Worm (Caenorhabditis elegans) whole organism, mixed stage, embryonic: ENCODE results near the gene bed-3.
A peak's percentile ranks its signal among the peaks of the same experiment; 100 is the strongest.

Experiments
- M03D4.4 ChIP-seq: sonication (generic microtip); optimal IDR thresholded peaks from 2 replicates; lab custom pipeline; 2017; ENCODE audit warnings: mild to moderate bottlenecking, missing genetic modification characterization, missing compliant biosample characterization
- bed-3 ChIP-seq: fragments of 200-800 bp; sonication (Bioruptor generic); optimal IDR thresholded peaks from 3 replicates; lab custom pipeline; 2018; ENCODE audit warnings: mild to moderate bottlenecking, missing genetic modification characterization, moderate library complexity, missing compliant biosample characterization
- blmp-1 ChIP-seq: fragments of 150-350 bp; optimal IDR thresholded peaks from 2 replicates; lab custom pipeline; 2014; ENCODE audit warnings: missing biosample characterization, missing genetic modification characterization
- ceh-39 ChIP-seq: fragments of 150-350 bp; optimal IDR thresholded peaks from 2 replicates; lab custom pipeline; 2014; ENCODE audit warnings: missing biosample characterization, missing genetic modification characterization
- ceh-43 ChIP-seq: fragments of 200-800 bp; sonication (Bioruptor generic); optimal IDR thresholded peaks from 2 replicates; lab custom pipeline; 2018; ENCODE audit warnings: mild to moderate bottlenecking, missing genetic modification characterization, moderate library complexity, missing compliant biosample characterization
- ceh-83 ChIP-seq: fragments of 200-800 bp; sonication (Bioruptor generic); optimal IDR thresholded peaks from 2 replicates; lab custom pipeline; 2018; ENCODE audit warnings: mild to moderate bottlenecking, missing genetic modification characterization, missing compliant biosample characterization
- ces-1 ChIP-seq: fragments of 150-350 bp; optimal IDR thresholded peaks from 2 replicates; lab custom pipeline; 2014; ENCODE audit warnings: missing biosample characterization, missing genetic modification reagents, missing genetic modification characterization
- cnd-1 ChIP-seq: fragments of 200-800 bp; sonication (Bioruptor generic); optimal IDR thresholded peaks from 2 replicates; lab custom pipeline; 2018; ENCODE audit warnings: mild to moderate bottlenecking, missing genetic modification characterization, missing compliant biosample characterization
- drap-1 ChIP-seq: fragments of 200-800 bp; sonication (Bioruptor generic); optimal IDR thresholded peaks from 3 replicates; lab custom pipeline; 2018; ENCODE audit warnings: mild to moderate bottlenecking, missing genetic modification characterization, missing compliant biosample characterization
- elt-1 ChIP-seq: sonication (generic microtip); optimal IDR thresholded peaks from 2 replicates; lab custom pipeline; 2017; ENCODE audit warnings: missing genetic modification characterization, mild to moderate bottlenecking, missing compliant biosample characterization, antibody characterized with exemption, moderate library complexity, borderline replicate concordance; ENCODE audit not compliant: insufficient read depth
- elt-3 ChIP-seq: fragments of 150-350 bp; optimal IDR thresholded peaks from 2 replicates; lab custom pipeline; 2014; ENCODE audit warnings: missing biosample characterization, missing genetic modification characterization
- flh-1 ChIP-seq: fragments of 200-800 bp; sonication (Bioruptor generic); optimal IDR thresholded peaks from 2 replicates; lab custom pipeline; 2018; ENCODE audit warnings: mild to moderate bottlenecking, missing genetic modification characterization, moderate library complexity, missing compliant biosample characterization
- ham-2 ChIP-seq: fragments of 200-800 bp; sonication (Bioruptor generic); optimal IDR thresholded peaks from 2 replicates; lab custom pipeline; 2018; ENCODE audit warnings: mild to moderate bottlenecking, missing genetic modification characterization, missing compliant biosample characterization
- hlh-1 ChIP-seq: fragments of 150-350 bp; optimal IDR thresholded peaks from 2 replicates; lab custom pipeline; 2014; ENCODE audit warnings: missing biosample characterization, missing genetic modification reagents, missing genetic modification characterization
- lin-13 ChIP-seq: fragments of 150-350 bp; optimal IDR thresholded peaks from 2 replicates; lab custom pipeline; 2014; ENCODE audit warnings: missing biosample characterization, missing genetic modification characterization
- lin-32 ChIP-seq: fragments of 200-800 bp; sonication (Bioruptor generic); optimal IDR thresholded peaks from 2 replicates; lab custom pipeline; 2018; ENCODE audit warnings: mild to moderate bottlenecking, missing genetic modification characterization, missing compliant biosample characterization
- lsy-2 ChIP-seq: fragments of 150-350 bp; optimal IDR thresholded peaks from 2 replicates; lab custom pipeline; 2014; ENCODE audit warnings: missing biosample characterization, missing genetic modification characterization
- mab-5 ChIP-seq: fragments of 150-350 bp; optimal IDR thresholded peaks from 2 replicates; lab custom pipeline; 2014; ENCODE audit warnings: missing biosample characterization, missing genetic modification characterization
- mep-1 ChIP-seq: fragments of 150-350 bp; optimal IDR thresholded peaks from 2 replicates; lab custom pipeline; 2017; ENCODE audit warnings: missing biosample characterization, missing genetic modification reagents, missing genetic modification characterization, inconsistent platforms
- nhr-12 ChIP-seq: fragments of 150-350 bp; optimal IDR thresholded peaks from 2 replicates; lab custom pipeline; 2014; ENCODE audit warnings: missing biosample characterization, missing genetic modification characterization
- nhr-2 ChIP-seq: fragments of 150-350 bp; optimal IDR thresholded peaks from 2 replicates; lab custom pipeline; 2014; ENCODE audit warnings: missing biosample characterization, missing genetic modification characterization
- nhr-237 ChIP-seq: fragments of 150-350 bp; optimal IDR thresholded peaks from 2 replicates; lab custom pipeline; 2014; ENCODE audit warnings: missing biosample characterization, missing genetic modification characterization
- nhr-28 ChIP-seq: fragments of 150-350 bp; optimal IDR thresholded peaks from 2 replicates; lab custom pipeline; 2014; ENCODE audit warnings: missing biosample characterization, missing genetic modification characterization
- nhr-76 ChIP-seq: sonication (generic microtip); optimal IDR thresholded peaks from 2 replicates; lab custom pipeline; 2017; ENCODE audit warnings: missing biosample characterization, missing genetic modification characterization
- pha-4 ChIP-seq: fragments of 150-350 bp; optimal IDR thresholded peaks from 2 replicates; lab custom pipeline; 2018; ENCODE audit warnings: missing biosample characterization, missing genetic modification reagents, missing genetic modification characterization
- sem-2 ChIP-seq: fragments of 200-800 bp; sonication (Bioruptor generic); optimal IDR thresholded peaks from 2 replicates; lab custom pipeline; 2018; ENCODE audit warnings: mild to moderate bottlenecking, missing genetic modification characterization, missing compliant biosample characterization
- unc-120 ChIP-seq: sonication (generic microtip); optimal IDR thresholded peaks from 2 replicates; lab custom pipeline; 2017; ENCODE audit warnings: missing genetic modification characterization, missing compliant biosample characterization; ENCODE audit not compliant: poor library complexity, severe bottlenecking
- unc-39 ChIP-seq: fragments of 150-350 bp; optimal IDR thresholded peaks from 2 replicates; lab custom pipeline; 2014; ENCODE audit warnings: missing biosample characterization, missing genetic modification characterization
- unc-62 ChIP-seq: fragments of 150-350 bp; optimal IDR thresholded peaks from 2 replicates; lab custom pipeline; 2014; ENCODE audit warnings: missing biosample characterization, missing genetic modification reagents, missing genetic modification characterization
- zip-8 ChIP-seq: fragments of 150-350 bp; optimal IDR thresholded peaks from 2 replicates; lab custom pipeline; 2014; ENCODE audit warnings: missing biosample characterization, missing genetic modification characterization
- ztf-11 ChIP-seq: fragments of 150-350 bp; optimal IDR thresholded peaks from 2 replicates; lab custom pipeline; 2014; ENCODE audit warnings: missing biosample characterization, missing genetic modification characterization

Gene bed-3

DNA sequence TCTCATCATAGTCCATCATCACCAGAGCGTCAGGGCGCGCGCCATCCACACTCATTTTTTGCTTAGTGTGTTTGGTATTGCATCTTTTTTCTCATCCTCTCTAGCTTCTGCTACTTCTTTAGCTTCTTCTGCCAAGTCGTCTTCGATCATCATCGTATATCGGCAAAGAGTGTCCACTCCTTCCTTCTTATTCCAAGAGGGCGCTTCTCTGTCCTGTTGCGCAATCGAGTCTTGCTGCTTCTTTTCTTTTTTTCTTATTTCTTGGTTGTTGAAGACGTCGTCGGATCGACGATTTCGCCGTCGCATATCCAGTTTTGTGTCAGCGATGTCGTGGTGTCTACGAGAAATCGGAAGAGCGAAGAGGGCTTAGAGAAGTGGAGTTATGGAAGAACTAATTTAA is 3.3 kb upstream of the bed-3 start:
- no peak for TF ChIP-seq nhr-76 (tag; lab: Kevin White, UChicago)
- peak; percentile 4 for TF ChIP-seq zip-8 (tag; lab: Kevin White, UChicago)

DNA sequence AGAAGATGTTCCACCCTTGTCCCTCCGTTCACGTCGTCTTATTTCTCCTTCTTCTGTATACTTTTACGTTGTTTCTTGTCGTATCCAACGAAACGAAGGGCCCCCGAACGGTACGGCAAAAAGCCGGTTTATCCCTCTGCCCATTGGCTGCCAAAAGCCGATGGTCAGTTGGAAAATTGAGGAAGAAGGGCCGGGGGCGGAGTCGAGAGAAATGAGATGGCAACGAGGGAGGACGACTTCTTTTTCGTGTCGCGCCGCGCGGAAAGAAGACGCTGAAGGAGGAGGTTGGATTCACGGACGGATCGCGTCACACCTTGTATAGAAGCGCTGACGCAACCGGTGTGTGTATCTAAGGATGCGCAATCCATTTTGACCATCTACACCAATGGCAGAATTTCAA is 1.2 kb upstream of the bed-3 start:
- TF ChIP-seq elt-3 (tag; lab: Kevin White, UChicago) (no peak), unc-62 (no peak), nhr-76 (tag; lab: Kevin White, UChicago) (no peak), sem-2 (GFP tag; lab: Kevin White, UChicago) (no peak), nhr-12 (tag; lab: Kevin White, UChicago) (no peak), pha-4 (tag; lab: Kevin White, UChicago) (no peak), blmp-1 (no peak), elt-1 (no peak), ceh-43 (GFP tag; lab: Kevin White, UChicago) (no peak), mep-1 (no peak), ceh-83 (no peak), nhr-2 (tag; lab: Kevin White, UChicago) (no peak), flh-1 (GFP tag; lab: Kevin White, UChicago) (no peak), M03D4.4 (tag; lab: Kevin White, UChicago) (no peak), ceh-39 (tag; lab: Kevin White, UChicago) (no peak), lin-32 (GFP tag; lab: Kevin White, UChicago) (no peak), lin-13 (no peak), ces-1 (no peak), nhr-237 (tag; lab: Kevin White, UChicago) (no peak), cnd-1 (tag; lab: Kevin White, UChicago) (no peak)

DNA sequence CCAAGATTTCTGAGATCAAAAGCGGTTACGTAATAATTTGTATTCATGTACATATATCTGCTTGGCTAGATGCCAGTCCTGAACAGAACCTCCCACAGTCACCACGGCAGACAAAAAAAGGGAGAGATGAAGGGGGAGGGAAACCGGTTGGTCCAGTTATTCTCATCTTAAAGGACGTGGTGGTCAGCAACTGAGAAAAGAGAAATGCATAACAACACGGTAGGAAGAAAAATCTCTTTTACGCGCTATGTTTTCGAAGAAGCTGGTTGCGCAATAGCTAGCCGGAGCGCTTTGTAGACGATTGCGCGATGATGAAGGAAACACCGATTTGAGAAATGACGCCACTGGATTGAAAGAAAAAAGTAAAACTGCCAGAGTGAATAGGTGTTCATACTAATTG is 1.7 kb downstream of the bed-3 start:
- TF ChIP-seq unc-120 (no peak), mab-5 (no peak), ztf-11 (tag; lab: Kevin White, UChicago) (no peak), zip-8 (tag; lab: Kevin White, UChicago) (peak; percentile 78), lin-32 (GFP tag; lab: Kevin White, UChicago) (no peak), lin-13 (no peak)
- TF ChIP-seq, all 35 proteins: peak for 1

DNA sequence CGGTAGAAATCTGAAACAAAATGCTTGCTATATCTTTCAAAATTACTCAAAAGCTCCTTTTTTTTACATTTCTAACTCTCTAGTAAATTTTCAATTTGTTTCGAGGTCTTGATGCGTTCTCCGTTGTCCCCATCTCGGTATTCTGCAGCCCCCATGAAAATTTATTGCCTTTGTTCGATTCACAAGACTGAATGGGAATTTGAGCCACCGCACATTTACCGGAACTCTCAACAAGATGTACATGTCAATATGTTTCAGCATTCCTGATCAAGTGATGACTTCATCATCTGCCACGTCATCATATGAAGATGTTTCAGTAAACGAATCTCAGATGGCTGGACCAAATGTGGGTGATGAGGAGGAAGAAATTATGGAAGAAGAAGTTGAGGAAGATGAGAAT is 4.1 kb downstream of the bed-3 start:
- TF ChIP-seq ces-1 = no peak
- no peak for TF ChIP-seq nhr-12 (tag; lab: Kevin White, UChicago)
- TF ChIP-seq lsy-2 (tag; lab: Kevin White, UChicago) = no peak
- no peak for TF ChIP-seq M03D4.4 (tag; lab: Kevin White, UChicago)
- no peak for TF ChIP-seq drap-1 (GFP tag; lab: Kevin White, UChicago)
- no peak for TF ChIP-seq ham-2 (GFP tag; lab: Kevin White, UChicago)
- TF ChIP-seq unc-39 = no peak
- TF ChIP-seq bed-3 = no peak
- TF ChIP-seq ztf-11 (tag; lab: Kevin White, UChicago) = no peak
- TF ChIP-seq flh-1 (GFP tag; lab: Kevin White, UChicago) = no peak

DNA sequence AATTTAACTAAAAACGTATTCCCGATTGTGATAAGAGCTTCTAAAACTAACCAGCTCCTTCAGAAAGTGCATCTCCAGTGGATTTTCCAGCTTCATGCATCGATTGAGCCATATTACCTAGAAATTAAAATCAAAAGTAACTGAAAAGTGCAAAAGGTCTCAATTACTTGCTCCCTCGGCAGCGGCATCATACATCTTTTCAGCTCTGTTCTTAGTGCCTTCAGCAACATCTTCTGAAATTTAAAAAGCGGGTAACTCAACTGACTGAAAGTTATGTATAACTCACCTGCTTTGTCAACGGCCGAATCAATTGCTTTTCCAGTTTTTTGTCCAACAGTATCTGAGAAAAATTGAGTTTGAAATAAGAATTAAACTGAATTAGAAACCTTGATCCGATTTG is 8.1 kb downstream of the bed-3 start:
- TF ChIP-seq lsy-2 (tag; lab: Kevin White, UChicago) (no peak), hlh-1 (tag; lab: Kevin White, UChicago) (no peak), nhr-12 (tag; lab: Kevin White, UChicago) (no peak), M03D4.4 (tag; lab: Kevin White, UChicago) (no peak), ces-1 (no peak), mab-5 (no peak), cnd-1 (tag; lab: Kevin White, UChicago) (no peak), lin-32 (GFP tag; lab: Kevin White, UChicago) (no peak), nhr-28 (tag; lab: Kevin White, UChicago) (no peak)
